Fruit fly (Drosophila melanogaster) whole organism, embryonic: ENCODE measurements around the gene Tim8.

ENCODE experiments used
- B-H2 ChIP-seq: fragments of 200-800 bp; sonication (Bioruptor generic); optimal IDR thresholded peaks from 2 replicates; lab custom pipeline; 2018; ENCODE audit warnings: missing biosample characterization, mild to moderate bottlenecking, missing genetic modification characterization
- CG10267 ChIP-seq: fragments of 200-800 bp; sonication (Bioruptor generic); optimal IDR thresholded peaks from 2 replicates; lab custom pipeline; 2018; ENCODE audit warnings: missing biosample characterization, mild to moderate bottlenecking, missing genetic modification characterization, moderate library complexity
- CG10979 ChIP-seq: fragments of 200-800 bp; sonication (Bioruptor generic); optimal IDR thresholded peaks from 2 replicates; lab custom pipeline; 2018; ENCODE audit warnings: missing biosample characterization, mild to moderate bottlenecking, missing genetic modification characterization, moderate library complexity
- CG11560 ChIP-seq: fragments of 200-800 bp; sonication (Bioruptor generic); IDR thresholded peaks from 3 replicates; pipeline ENCODE4 v1.3.6; 2022; ENCODE audit warnings: missing biosample characterization, missing genetic modification characterization
- CG12155 ChIP-seq: fragments of 200-800 bp; sonication (Bioruptor generic); optimal IDR thresholded peaks from 3 replicates; lab custom pipeline; 2016; ENCODE audit warnings: missing biosample characterization, missing genetic modification characterization
- CG12299 ChIP-seq: fragments of 200-800 bp; sonication (Bioruptor generic); optimal IDR thresholded peaks from 2 replicates; lab custom pipeline; 2018; ENCODE audit warnings: missing biosample characterization, mild to moderate bottlenecking, missing genetic modification characterization
- CG1233 ChIP-seq: fragments of 200-800 bp; sonication (Bioruptor generic); optimal IDR thresholded peaks from 4 replicates; lab custom pipeline; 2018; ENCODE audit warnings: missing biosample characterization, mild to moderate bottlenecking, missing genetic modification characterization
- CG12769 ChIP-seq: fragments of 200-800 bp; sonication (Bioruptor generic); optimal IDR thresholded peaks from 2 replicates; lab custom pipeline; 2019; ENCODE audit warnings: missing biosample characterization, mild to moderate bottlenecking, missing genetic modification characterization, moderate library complexity
- CG15011 ChIP-seq: fragments of 200-800 bp; sonication (Bioruptor generic); optimal IDR thresholded peaks from 3 replicates; lab custom pipeline; 2018; ENCODE audit warnings: missing biosample characterization, mild to moderate bottlenecking, missing genetic modification characterization
- CG15696 ChIP-seq: fragments of 200-800 bp; sonication (Bioruptor generic); optimal IDR thresholded peaks from 2 replicates; lab custom pipeline; 2019; ENCODE audit warnings: missing biosample characterization, mild to moderate bottlenecking, missing genetic modification characterization, moderate library complexity
- CG2116 ChIP-seq: fragments of 200-800 bp; sonication (Bioruptor generic); optimal IDR thresholded peaks from 3 replicates; lab custom pipeline; 2018; ENCODE audit warnings: missing biosample characterization, mild to moderate bottlenecking, missing genetic modification characterization
- CG2120 ChIP-seq: fragments of 200-800 bp; sonication (Bioruptor generic); optimal IDR thresholded peaks from 3 replicates; lab custom pipeline; 2016; ENCODE audit warnings: missing biosample characterization, missing genetic modification characterization
- CG2199 ChIP-seq: fragments of 200-800 bp; sonication (Bioruptor generic); IDR thresholded peaks from 3 replicates; pipeline ENCODE4 v1.3.6; 2022; ENCODE audit warnings: missing biosample characterization, missing genetic modification characterization
- CG32772 ChIP-seq: fragments of 200-800 bp; sonication (Bioruptor generic); IDR thresholded peaks from 2 replicates; pipeline ENCODE4 v1.3.6; 2022; ENCODE audit warnings: missing biosample characterization, missing genetic modification characterization
- CG33213 ChIP-seq: fragments of 200-800 bp; sonication (Bioruptor generic); optimal IDR thresholded peaks from 3 replicates; lab custom pipeline; 2016; ENCODE audit warnings: missing biosample characterization, missing genetic modification characterization
- CG33557 ChIP-seq: fragments of 200-800 bp; sonication (Bioruptor generic); optimal IDR thresholded peaks from 2 replicates; lab custom pipeline; 2019; ENCODE audit warnings: missing biosample characterization, mild to moderate bottlenecking, missing genetic modification characterization, moderate library complexity
- CG3407 ChIP-seq: fragments of 200-800 bp; sonication (Bioruptor generic); optimal IDR thresholded peaks from 2 replicates; lab custom pipeline; 2018; ENCODE audit warnings: missing biosample characterization, mild to moderate bottlenecking, missing genetic modification characterization
- CG4424 ChIP-seq: fragments of 200-800 bp; sonication (Bioruptor generic); optimal IDR thresholded peaks from 3 replicates; lab custom pipeline; 2016; ENCODE audit warnings: missing biosample characterization, missing genetic modification characterization
- CG8944 ChIP-seq: fragments of 200-800 bp; sonication (Bioruptor generic); optimal IDR thresholded peaks from 3 replicates; lab custom pipeline; 2016; ENCODE audit warnings: missing biosample characterization, missing genetic modification characterization
- Chrac-16 ChIP-seq: fragments of 200-800 bp; sonication (Bioruptor generic); optimal IDR thresholded peaks from 3 replicates; lab custom pipeline; 2016; ENCODE audit warnings: missing biosample characterization, missing genetic modification characterization
- Dad ChIP-seq: fragments of 200-800 bp; sonication (Bioruptor generic); optimal IDR thresholded peaks from 3 replicates; lab custom pipeline; 2016; ENCODE audit warnings: missing biosample characterization, missing genetic modification characterization
- Doc3 ChIP-seq: fragments of 200-800 bp; sonication (Bioruptor generic); IDR thresholded peaks from 3 replicates; pipeline ENCODE4 v1.3.6; 2022; ENCODE audit warnings: missing biosample characterization, missing genetic modification characterization; ENCODE audit not compliant: partially characterized antibody
- Elba2 ChIP-seq: fragments of 200-800 bp; sonication (Bioruptor generic); optimal IDR thresholded peaks from 3 replicates; lab custom pipeline; 2016; ENCODE audit warnings: missing biosample characterization, missing genetic modification characterization
- Ets97D ChIP-seq: fragments of 200-800 bp; sonication (Bioruptor generic); optimal IDR thresholded peaks from 3 replicates; lab custom pipeline; 2016; ENCODE audit warnings: missing biosample characterization, missing genetic modification characterization
- Hmr ChIP-seq: fragments of 200-800 bp; sonication (Bioruptor generic); optimal IDR thresholded peaks from 3 replicates; lab custom pipeline; 2017; ENCODE audit warnings: mild to moderate bottlenecking, missing biosample characterization, missing genetic modification reagents, missing genetic modification characterization
- MBD-R2 ChIP-seq: fragments of 200-800 bp; sonication (Bioruptor generic); IDR thresholded peaks from 2 replicates; pipeline ENCODE4 v1.3.6; 2022; ENCODE audit warnings: missing biosample characterization, missing genetic modification characterization
- Mes4 ChIP-seq: fragments of 200-800 bp; sonication (Bioruptor generic); optimal IDR thresholded peaks from 2 replicates; lab custom pipeline; 2016; ENCODE audit warnings: missing biosample characterization, missing genetic modification characterization
- Rx ChIP-seq: fragments of 200-800 bp; sonication (Bioruptor generic); IDR thresholded peaks from 2 replicates; pipeline ENCODE4 v1.3.6; 2022; ENCODE audit warnings: missing biosample characterization, missing genetic modification characterization
- Side ChIP-seq: fragments of 200-800 bp; sonication (Bioruptor generic); optimal IDR thresholded peaks from 2 replicates; lab custom pipeline; 2016; ENCODE audit warnings: missing biosample characterization, missing genetic modification characterization
- Six4 ChIP-seq: fragments of 200-800 bp; sonication (Bioruptor generic); optimal IDR thresholded peaks from 2 replicates; lab custom pipeline; 2016; ENCODE audit warnings: missing biosample characterization, missing genetic modification characterization
- Sox102F ChIP-seq: fragments of 200-800 bp; sonication (Bioruptor generic); optimal IDR thresholded peaks from 2 replicates; lab custom pipeline; 2018; ENCODE audit warnings: missing biosample characterization, mild to moderate bottlenecking, missing genetic modification characterization, moderate library complexity
- Sry-β ChIP-seq: fragments of 200-800 bp; sonication (Bioruptor generic); optimal IDR thresholded peaks from 2 replicates; lab custom pipeline; 2018; ENCODE audit warnings: missing biosample characterization, mild to moderate bottlenecking, missing genetic modification characterization, moderate library complexity
- ap ChIP-seq: fragments of 200-800 bp; sonication (Bioruptor generic); IDR thresholded peaks from 2 replicates; pipeline ENCODE4 v1.3.6; 2022; ENCODE audit warnings: missing biosample characterization, missing genetic modification characterization
- bigmax ChIP-seq: fragments of 200-800 bp; sonication (Bioruptor generic); optimal IDR thresholded peaks from 2 replicates; lab custom pipeline; 2018; ENCODE audit warnings: missing biosample characterization, mild to moderate bottlenecking, missing genetic modification characterization
- chn ChIP-seq: fragments of 200-800 bp; sonication (Bioruptor generic); optimal IDR thresholded peaks from 2 replicates; lab custom pipeline; 2016; ENCODE audit warnings: missing biosample characterization, missing genetic modification characterization
- crp ChIP-seq, 2 experiments: fragments of 200-800 bp; sonication (Bioruptor generic); optimal IDR thresholded peaks; 2 replicates in 1 of 2; 3 replicates in 1 of 2; lab custom pipeline; 2017; ENCODE audit warnings: missing biosample characterization in 2 of 2, missing genetic modification characterization in 2 of 2, mild to moderate bottlenecking in 1 of 2, moderate library complexity in 1 of 2
- danr ChIP-seq: fragments of 200-800 bp; sonication (Bioruptor generic); IDR thresholded peaks from 2 replicates; pipeline ENCODE4 v1.3.6; 2022; ENCODE audit warnings: missing biosample characterization, missing genetic modification characterization
- gsb-n ChIP-seq: fragments of 200-800 bp; sonication (Bioruptor generic); optimal IDR thresholded peaks from 3 replicates; lab custom pipeline; 2018; ENCODE audit warnings: missing biosample characterization, mild to moderate bottlenecking, missing genetic modification characterization
- ken ChIP-seq: fragments of 200-800 bp; sonication (Bioruptor generic); IDR thresholded peaks from 3 replicates; pipeline ENCODE4 v1.3.6; 2022; ENCODE audit warnings: missing biosample characterization, missing genetic modification characterization
- klu ChIP-seq: fragments of 200-800 bp; sonication (Bioruptor generic); IDR thresholded peaks from 2 replicates; pipeline ENCODE4 v1.3.6; 2022; ENCODE audit warnings: missing biosample characterization, missing genetic modification characterization
- lilli ChIP-seq: fragments of 200-800 bp; sonication (Bioruptor generic); optimal IDR thresholded peaks from 3 replicates; lab custom pipeline; 2016; ENCODE audit warnings: missing biosample characterization, missing genetic modification characterization
- nerfin-1 ChIP-seq: fragments of 200-800 bp; sonication (Bioruptor generic); optimal IDR thresholded peaks from 3 replicates; lab custom pipeline; 2019; ENCODE audit warnings: missing biosample characterization, mild to moderate bottlenecking, missing genetic modification characterization, moderate library complexity
- nerfin-2 ChIP-seq: fragments of 200-800 bp; sonication (Bioruptor generic); IDR thresholded peaks from 2 replicates; pipeline ENCODE4 v1.3.6; 2022; ENCODE audit warnings: missing biosample characterization, missing genetic modification characterization; ENCODE audit not compliant: partially characterized antibody
- nom ChIP-seq: fragments of 200-800 bp; sonication (Bioruptor generic); optimal IDR thresholded peaks from 2 replicates; lab custom pipeline; 2017; ENCODE audit warnings: missing biosample characterization, missing genetic modification characterization, mild to moderate bottlenecking, moderate library complexity, missing genetic modification reagents
- phol ChIP-seq: fragments of 200-800 bp; sonication (Bioruptor generic); optimal IDR thresholded peaks from 3 replicates; lab custom pipeline; 2018; ENCODE audit warnings: missing biosample characterization, mild to moderate bottlenecking, missing genetic modification characterization, moderate library complexity
- pum ChIP-seq: fragments of 200-800 bp; sonication (Bioruptor generic); optimal IDR thresholded peaks from 2 replicates; lab custom pipeline; 2016; ENCODE audit warnings: missing biosample characterization, missing genetic modification characterization
- sr ChIP-seq: fragments of 200-800 bp; sonication (Bioruptor generic); IDR thresholded peaks from 3 replicates; pipeline ENCODE4 v1.3.6; 2022; ENCODE audit warnings: missing biosample characterization, missing genetic modification characterization
- tgo ChIP-seq: fragments of 200-800 bp; sonication (Bioruptor generic); IDR thresholded peaks from 3 replicates; pipeline ENCODE4 v1.3.6; 2022; ENCODE audit warnings: missing biosample characterization, missing genetic modification characterization
- trem ChIP-seq: fragments of 200-800 bp; optimal IDR thresholded peaks from 3 replicates; lab custom pipeline; 2019; ENCODE audit warnings: missing biosample characterization, mild to moderate bottlenecking, missing genetic modification characterization, moderate library complexity
- trh ChIP-seq: fragments of 200-800 bp; sonication (Bioruptor generic); optimal IDR thresholded peaks from 2 replicates; lab custom pipeline; 2016; ENCODE audit warnings: missing biosample characterization, missing genetic modification characterization
- vvl ChIP-seq: fragments of 200-800 bp; sonication (Bioruptor generic); IDR thresholded peaks from 2 replicates; pipeline ENCODE4 v1.3.6; 2022; ENCODE audit warnings: missing biosample characterization, missing genetic modification characterization

Gene Tim8

dm6 chrX:11355708-11356174 lies 12.5 kb upstream of the Tim8 start, which contains the start of gene dsh (continued):
- TF ChIP-seq ap: no peak
- TF ChIP-seq Doc3 (GFP tag; lab: Robert Waterston, UW): no peak
- TF ChIP-seq CG2116 (GFP tag; lab: Kevin White, UChicago): peak; percentile 56
- TF ChIP-seq CG15011 (GFP tag; lab: Kevin White, UChicago): no peak
- TF ChIP-seq trem: peak; percentile 56
- no peak for TF ChIP-seq CG10979 (tag; lab: Kevin White, UChicago)
- TF ChIP-seq Hmr (GFP tag; lab: Kevin White, UChicago): no peak
- TF ChIP-seq trh (GFP tag; lab: Kevin White, UChicago): no peak
- no peak for TF ChIP-seq CG12299
- TF ChIP-seq CG8944 (GFP tag; lab: Kevin White, UChicago): no peak
- no peak for TF ChIP-seq CG2199 (GFP tag; lab: Robert Waterston, UW)
- no peak for TF ChIP-seq Rx (GFP tag; lab: Robert Waterston, UW)
- no peak for TF ChIP-seq CG15696
- no peak for TF ChIP-seq ken (GFP tag; lab: Robert Waterston, UW)
- no peak for TF ChIP-seq crp (GFP tag; optimal IDR thresholded peaks at IDR 0.05; lab: Kevin White, UChicago)
- no peak for TF ChIP-seq CG1233 (GFP tag; lab: Kevin White, UChicago)
- TF ChIP-seq lilli (GFP tag; lab: Kevin White, UChicago): peak; percentile 21
- TF ChIP-seq bigmax (GFP tag; lab: Kevin White, UChicago): no peak
- TF ChIP-seq klu (GFP tag; lab: Robert Waterston, UW): no peak
- no peak for TF ChIP-seq tgo (GFP tag; lab: Robert Waterston, UW)
- TF ChIP-seq CG33213 (GFP tag; lab: Kevin White, UChicago): no peak
- TF ChIP-seq Dad (GFP tag; lab: Kevin White, UChicago): no peak
- TF ChIP-seq phol (tag; lab: Kevin White, UChicago): peak; percentile 3
- TF ChIP-seq gsb-n (tag; lab: Kevin White, UChicago): no peak
- peak; percentile 19; the same call in 1 of the 3 replicates for TF ChIP-seq CG11560 (tag; lab: Robert Waterston, UW)
- TF ChIP-seq CG12155 (GFP tag; lab: Kevin White, UChicago): no peak
- TF ChIP-seq Sry-β (GFP tag; lab: Kevin White, UChicago): no peak
- no peak for TF ChIP-seq chn (GFP tag; lab: Kevin White, UChicago)
- no peak for TF ChIP-seq CG4424 (GFP tag; lab: Kevin White, UChicago)
- TF ChIP-seq danr (GFP tag; lab: Robert Waterston, UW): no peak
- TF ChIP-seq CG2120 (GFP tag; lab: Kevin White, UChicago): peak; percentile 29
- TF ChIP-seq Six4: no peak
- TF ChIP-seq CG33557 (GFP tag; lab: Kevin White, UChicago): no peak
- no peak for TF ChIP-seq pum (GFP tag; lab: Kevin White, UChicago)
- TF ChIP-seq nom: peak; percentile 41
- no peak for TF ChIP-seq CG12769 (tag; lab: Kevin White, UChicago)
- peak; percentile 34 for TF ChIP-seq Elba2 (GFP tag; lab: Kevin White, UChicago)
- TF ChIP-seq MBD-R2 (GFP tag; lab: Robert Waterston, UW): peak; percentile 34; the same call in 1 of the 2 replicates
- no peak for TF ChIP-seq B-H2
- TF ChIP-seq CG32772 (GFP tag; lab: Robert Waterston, UW): no peak
- no peak for TF ChIP-seq vvl (GFP tag; lab: Robert Waterston, UW)
- TF ChIP-seq nerfin-2 (GFP tag; lab: Robert Waterston, UW): no peak
- TF ChIP-seq CG10267 (tag; lab: Kevin White, UChicago): peak; percentile 53
- peak; percentile 9 for TF ChIP-seq Ets97D (GFP tag; lab: Kevin White, UChicago)
- TF ChIP-seq Side (GFP tag; lab: Kevin White, UChicago): no peak
- no peak for TF ChIP-seq Chrac-16 (GFP tag; lab: Kevin White, UChicago)
- no peak for TF ChIP-seq Mes4 (GFP tag; lab: Kevin White, UChicago)
- TF ChIP-seq Sox102F: no peak
- TF ChIP-seq sr: no peak
- peak; percentile 3 for TF ChIP-seq nerfin-1 (tag; lab: Kevin White, UChicago)
- no peak for TF ChIP-seq CG3407 (GFP tag; lab: Kevin White, UChicago)
